Fruit fly (Drosophila melanogaster) whole organism, embryonic: Measurements from ENCODE around the gene Nasp.

Experiments used
- Atf6 ChIP-seq: fragments of 200-800 bp; sonication (Bioruptor generic); IDR thresholded peaks from 2 replicates; pipeline ENCODE4 v1.3.6; 2022; ENCODE audit warnings: missing biosample characterization, missing genetic modification characterization
- CG10366 ChIP-seq: fragments of 200-800 bp; sonication (Bioruptor generic); IDR thresholded peaks from 2 replicates; pipeline ENCODE4 v1.3.6; 2022; ENCODE audit warnings: missing biosample characterization, missing genetic modification characterization
- CG10979 ChIP-seq: fragments of 200-800 bp; sonication (Bioruptor generic); optimal IDR thresholded peaks from 2 replicates; lab custom pipeline; 2018; ENCODE audit warnings: missing biosample characterization, mild to moderate bottlenecking, missing genetic modification characterization, moderate library complexity
- CG11247 ChIP-seq: fragments of 200-800 bp; sonication (Bioruptor generic); IDR thresholded peaks from 2 replicates; pipeline ENCODE4 v1.3.6; 2022; ENCODE audit warnings: missing biosample characterization, missing genetic modification characterization
- CG14050 ChIP-seq: fragments of 200-800 bp; sonication (Bioruptor generic); IDR thresholded peaks from 3 replicates; pipeline ENCODE4 v1.3.6; 2022; ENCODE audit warnings: missing biosample characterization, missing genetic modification characterization
- CG15011 ChIP-seq: fragments of 200-800 bp; sonication (Bioruptor generic); optimal IDR thresholded peaks from 3 replicates; lab custom pipeline; 2018; ENCODE audit warnings: missing biosample characterization, mild to moderate bottlenecking, missing genetic modification characterization
- CG15479 ChIP-seq: fragments of 200-800 bp; sonication (Bioruptor generic); optimal IDR thresholded peaks from 3 replicates; lab custom pipeline; 2019; ENCODE audit warnings: missing biosample characterization, mild to moderate bottlenecking, missing genetic modification characterization, moderate library complexity
- CG17359 ChIP-seq: fragments of 200-800 bp; sonication (Bioruptor generic); optimal IDR thresholded peaks from 3 replicates; lab custom pipeline; 2018; ENCODE audit warnings: missing biosample characterization, mild to moderate bottlenecking, missing genetic modification characterization, moderate library complexity
- CG17361 ChIP-seq: fragments of 200-800 bp; sonication (Bioruptor generic); IDR thresholded peaks from 3 replicates; pipeline ENCODE4 v1.3.6; 2022; ENCODE audit warnings: missing biosample characterization, missing genetic modification characterization
- CG18764 ChIP-seq: fragments of 200-800 bp; sonication (Bioruptor generic); optimal IDR thresholded peaks from 3 replicates; lab custom pipeline; 2016; ENCODE audit warnings: missing biosample characterization, missing genetic modification characterization
- CG33557 ChIP-seq: fragments of 200-800 bp; sonication (Bioruptor generic); optimal IDR thresholded peaks from 2 replicates; lab custom pipeline; 2019; ENCODE audit warnings: missing biosample characterization, mild to moderate bottlenecking, missing genetic modification characterization, moderate library complexity
- CG3847 ChIP-seq: fragments of 200-800 bp; sonication (Bioruptor generic); IDR thresholded peaks from 2 replicates; pipeline ENCODE4 v1.3.6; 2022; ENCODE audit warnings: missing biosample characterization, missing genetic modification characterization
- CG43689 ChIP-seq: fragments of 200-800 bp; sonication (Bioruptor generic); IDR thresholded peaks from 2 replicates; pipeline ENCODE4 v1.3.6; 2022; ENCODE audit warnings: missing biosample characterization, missing genetic modification characterization
- CG4404 ChIP-seq: fragments of 200-800 bp; sonication (Bioruptor generic); IDR thresholded peaks from 2 replicates; pipeline ENCODE4 v1.3.6; 2022; ENCODE audit warnings: missing biosample characterization, missing genetic modification characterization
- CG4730 ChIP-seq: fragments of 200-800 bp; sonication (Bioruptor generic); IDR thresholded peaks from 2 replicates; pipeline ENCODE4 v1.3.6; 2022; ENCODE audit warnings: missing biosample characterization, missing genetic modification characterization
- CG5245 ChIP-seq: fragments of 200-800 bp; sonication (Bioruptor generic); optimal IDR thresholded peaks from 3 replicates; lab custom pipeline; 2016; ENCODE audit warnings: missing biosample characterization, missing genetic modification characterization
- CG6689 ChIP-seq: fragments of 200-800 bp; sonication (Bioruptor generic); IDR thresholded peaks from 2 replicates; pipeline ENCODE4 v1.3.6; 2022; ENCODE audit warnings: missing biosample characterization, missing genetic modification characterization
- CG6765 ChIP-seq: fragments of 200-800 bp; sonication (Bioruptor generic); optimal IDR thresholded peaks from 3 replicates; lab custom pipeline; 2017; ENCODE audit warnings: missing biosample characterization, mild to moderate bottlenecking, missing genetic modification characterization
- CG8924 ChIP-seq: fragments of 200-800 bp; optimal IDR thresholded peaks from 3 replicates; lab custom pipeline; 2019; ENCODE audit warnings: missing biosample characterization, mild to moderate bottlenecking, missing genetic modification characterization, moderate library complexity
- Dip3 ChIP-seq: fragments of 200-800 bp; sonication (Bioruptor generic); optimal IDR thresholded peaks from 3 replicates; lab custom pipeline; 2016; ENCODE audit warnings: missing biosample characterization, missing genetic modification characterization
- Doc3 ChIP-seq: fragments of 200-800 bp; sonication (Bioruptor generic); IDR thresholded peaks from 3 replicates; pipeline ENCODE4 v1.3.6; 2022; ENCODE audit warnings: missing biosample characterization, missing genetic modification characterization; ENCODE audit not compliant: partially characterized antibody
- Dref ChIP-seq: fragments of 200-800 bp; sonication (Bioruptor generic); IDR thresholded peaks from 2 replicates; pipeline ENCODE4 v1.3.6; 2022; ENCODE audit warnings: missing biosample characterization, missing genetic modification characterization
- Fer3 ChIP-seq: fragments of 200-800 bp; sonication (Bioruptor generic); optimal IDR thresholded peaks from 2 replicates; lab custom pipeline; 2018; ENCODE audit warnings: missing biosample characterization, mild to moderate bottlenecking, missing genetic modification characterization, moderate library complexity
- Gug ChIP-seq: fragments of 200-800 bp; sonication (Bioruptor generic); IDR thresholded peaks from 4 replicates; pipeline ENCODE4 v1.3.6; 2022; ENCODE audit warnings: missing biosample characterization, missing genetic modification characterization
- Hr3 ChIP-seq: fragments of 200-800 bp; sonication (Bioruptor generic); optimal IDR thresholded peaks from 3 replicates; lab custom pipeline; 2016; ENCODE audit warnings: missing biosample characterization, missing genetic modification characterization
- MESR4 ChIP-seq: fragments of 200-800 bp; sonication (Bioruptor generic); optimal IDR thresholded peaks from 2 replicates; lab custom pipeline; 2018; ENCODE audit warnings: missing biosample characterization, mild to moderate bottlenecking, missing genetic modification characterization, moderate library complexity
- Optix ChIP-seq: fragments of 200-800 bp; sonication (Bioruptor generic); IDR thresholded peaks from 3 replicates; pipeline ENCODE4 v1.3.6; 2022; ENCODE audit warnings: missing biosample characterization, missing genetic modification characterization
- PHDP ChIP-seq: fragments of 200-800 bp; sonication (Bioruptor generic); optimal IDR thresholded peaks from 3 replicates; lab custom pipeline; 2018; ENCODE audit warnings: missing biosample characterization, mild to moderate bottlenecking, missing genetic modification characterization, moderate library complexity
- ase ChIP-seq: fragments of 200-800 bp; sonication (Bioruptor generic); IDR thresholded peaks from 3 replicates; pipeline ENCODE4 v1.3.6; 2022; ENCODE audit warnings: missing biosample characterization, missing genetic modification characterization
- bbx ChIP-seq: fragments of 200-800 bp; sonication (Bioruptor generic); IDR thresholded peaks from 2 replicates; pipeline ENCODE4 v1.3.6; 2022; ENCODE audit warnings: missing biosample characterization, missing genetic modification characterization; ENCODE audit not compliant: partially characterized antibody
- da ChIP-seq: fragments of 200-800 bp; sonication (Bioruptor generic); optimal IDR thresholded peaks from 2 replicates; lab custom pipeline; 2016; ENCODE audit warnings: missing biosample characterization, missing genetic modification characterization
- disco-r ChIP-seq: fragments of 200-800 bp; sonication (Bioruptor generic); optimal IDR thresholded peaks from 2 replicates; lab custom pipeline; 2016; ENCODE audit warnings: missing biosample characterization, missing genetic modification characterization
- ftz-f1 ChIP-seq: fragments of 200-800 bp; sonication (Bioruptor generic); optimal IDR thresholded peaks from 2 replicates; lab custom pipeline; 2016; ENCODE audit warnings: missing biosample characterization, missing genetic modification characterization
- jigr1 ChIP-seq: fragments of 200-800 bp; sonication (Bioruptor generic); IDR thresholded peaks from 3 replicates; pipeline ENCODE4 v1.3.6; 2022; ENCODE audit warnings: missing biosample characterization, missing genetic modification characterization
- jumu ChIP-seq: fragments of 200-800 bp; sonication (Bioruptor generic); optimal IDR thresholded peaks from 3 replicates; lab custom pipeline; 2016; ENCODE audit warnings: missing biosample characterization, missing genetic modification characterization
- knrl ChIP-seq: fragments of 200-800 bp; sonication (Bioruptor generic); IDR thresholded peaks from 3 replicates; pipeline ENCODE4 v1.3.6; 2022; ENCODE audit warnings: missing biosample characterization, missing genetic modification characterization; ENCODE audit not compliant: partially characterized antibody
- lmd ChIP-seq: fragments of 200-800 bp; sonication (Bioruptor generic); IDR thresholded peaks from 2 replicates; pipeline ENCODE4 v1.3.6; 2022; ENCODE audit warnings: missing biosample characterization, missing genetic modification characterization
- luna ChIP-seq: fragments of 200-800 bp; sonication (Bioruptor generic); optimal IDR thresholded peaks from 2 replicates; lab custom pipeline; 2016; ENCODE audit warnings: missing biosample characterization, missing genetic modification characterization
- p53 ChIP-seq: fragments of 200-800 bp; sonication (Bioruptor generic); optimal IDR thresholded peaks from 2 replicates; lab custom pipeline; 2016; ENCODE audit warnings: missing biosample characterization, missing genetic modification characterization
- pan ChIP-seq, 4 experiments: fragments of >200 bp in 3 of 4; fragments of 200-800 bp in 1 of 4; sonication (Bioruptor generic) in 1 of 4; optimal IDR thresholded peaks in 3 of 4; IDR thresholded peaks in 1 of 4; 2 replicates each; pipeline versions ENCODE4 v1.3.6 to Lab custom; 2017 to 2022; ENCODE audit warnings: missing biosample characterization in 2 of 4, missing genetic modification characterization in 2 of 4, mixed read lengths in 1 of 4
- pho ChIP-seq: fragments of 200-800 bp; sonication (Bioruptor generic); optimal IDR thresholded peaks from 2 replicates; lab custom pipeline; 2016; ENCODE audit warnings: missing biosample characterization, missing genetic modification characterization
- pum ChIP-seq: fragments of 200-800 bp; sonication (Bioruptor generic); optimal IDR thresholded peaks from 2 replicates; lab custom pipeline; 2016; ENCODE audit warnings: missing biosample characterization, missing genetic modification characterization
- ro ChIP-seq: fragments of 200-800 bp; sonication (Bioruptor generic); IDR thresholded peaks from 2 replicates; pipeline ENCODE4 v1.3.6; 2022; ENCODE audit warnings: missing biosample characterization, missing genetic modification characterization
- sr ChIP-seq: fragments of 200-800 bp; sonication (Bioruptor generic); IDR thresholded peaks from 3 replicates; pipeline ENCODE4 v1.3.6; 2022; ENCODE audit warnings: missing biosample characterization, missing genetic modification characterization
- sug ChIP-seq: fragments of 200-800 bp; optimal IDR thresholded peaks from 2 replicates; lab custom pipeline; 2019; ENCODE audit warnings: missing biosample characterization, mild to moderate bottlenecking, missing genetic modification characterization, moderate library complexity
- tio ChIP-seq: fragments of 200-800 bp; sonication (Bioruptor generic); optimal IDR thresholded peaks from 2 replicates; lab custom pipeline; 2017; ENCODE audit warnings: missing biosample characterization, missing genetic modification characterization, inconsistent platforms
- tna ChIP-seq: fragments of 200-800 bp; sonication (Bioruptor generic); IDR thresholded peaks from 2 replicates; pipeline ENCODE4 v1.3.6; 2022; ENCODE audit warnings: missing biosample characterization, missing genetic modification characterization; ENCODE audit not compliant: partially characterized antibody
- tx ChIP-seq: fragments of 200-800 bp; sonication (Bioruptor generic); optimal IDR thresholded peaks from 2 replicates; lab custom pipeline; 2016; ENCODE audit warnings: missing biosample characterization, missing genetic modification characterization
- yki ChIP-seq: fragments of >200 bp; optimal IDR thresholded peaks from 3 replicates; lab custom pipeline; 2018
- z ChIP-seq: fragments of 200-800 bp; sonication (Bioruptor generic); IDR thresholded peaks from 3 replicates; pipeline ENCODE4 v1.3.6; 2022; ENCODE audit warnings: missing biosample characterization, missing genetic modification characterization

Gene Nasp

DNA sequence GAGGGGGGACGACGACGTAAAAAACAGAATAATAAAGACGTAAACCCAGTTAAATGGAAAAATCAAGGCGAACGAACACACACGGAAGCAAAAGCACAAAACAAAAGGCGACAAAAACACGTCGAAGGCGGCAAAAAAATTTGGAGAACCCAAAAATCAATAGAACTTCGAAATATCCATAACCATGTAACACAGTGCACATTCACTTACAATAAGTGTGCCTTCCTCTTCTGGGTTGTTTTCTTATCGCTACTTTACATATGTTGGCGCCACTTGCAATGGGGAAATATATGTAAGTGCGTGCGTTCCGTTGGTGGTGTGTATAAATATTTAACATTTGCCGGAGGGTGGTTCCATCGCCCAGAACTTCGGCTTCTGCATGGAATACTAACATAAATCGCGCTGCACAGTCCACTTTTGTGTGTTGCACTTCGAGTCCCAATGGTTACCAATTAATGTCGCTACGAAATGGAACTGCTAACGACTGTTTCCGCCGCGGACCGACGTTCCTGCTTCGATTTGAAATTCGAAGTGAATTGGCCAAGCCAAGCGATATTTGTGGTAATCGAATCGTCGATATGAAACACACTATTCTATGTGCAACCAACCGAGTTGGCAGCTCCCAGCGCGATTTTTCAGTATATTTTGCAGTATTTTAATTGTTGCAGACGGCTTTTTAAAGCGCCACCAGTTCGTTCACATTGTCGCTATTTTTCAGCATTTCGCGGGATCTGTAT is at the start of gene Nasp, which contains the start of gene CG9801 (continued):
- TF ChIP-seq tna (GFP tag; lab: Robert Waterston, UW) (peak; percentile 57), CG43689 (GFP tag; lab: Robert Waterston, UW) (no peak), Dip3 (GFP tag; lab: Kevin White, UChicago) (no peak), CG18764 (GFP tag; lab: Kevin White, UChicago) (no peak), CG6689 (GFP tag; lab: Robert Waterston, UW) (no peak), CG17361 (GFP tag; lab: Robert Waterston, UW) (no peak; the same call in 2 of the 3 replicates), Gug (GFP tag; lab: Robert Waterston, UW) (0 out of 4 replicates have a peak, but pooled peaks have one; percentile 12), CG33557 (GFP tag; lab: Kevin White, UChicago) (no peak), jumu (GFP tag; lab: Kevin White, UChicago) (peak; percentile 46), Fer3 (no peak), Hr3 (GFP tag; lab: Kevin White, UChicago) (no peak), CG6765 (GFP tag; lab: Kevin White, UChicago) (peak; percentile 7), Atf6 (no peak), z (GFP tag; lab: Robert Waterston, UW) (no peak), yki (lab: Kevin White, UChicago) (no peak), Doc3 (GFP tag; lab: Robert Waterston, UW) (peak; percentile 49; the same call in 2 of the 3 replicates), sug (no peak), MESR4 (peak; percentile 50), CG5245 (peak; percentile 7), tx (GFP tag; lab: Kevin White, UChicago) (peak; percentile 15), bbx (peak; percentile 84), CG15011 (GFP tag; lab: Kevin White, UChicago) (peak; percentile 11), p53 (GFP tag; lab: Kevin White, UChicago) (peak; percentile 81), CG14050 (GFP tag; lab: Robert Waterston, UW) (no peak), da (GFP tag; lab: Kevin White, UChicago) (no peak), Optix (GFP tag; lab: Robert Waterston, UW) (no peak), luna (GFP tag; lab: Kevin White, UChicago) (no peak), CG4404 (GFP tag; lab: Robert Waterston, UW) (no peak), CG10979 (tag; lab: Kevin White, UChicago) (peak; percentile 18), CG10366 (GFP tag; lab: Robert Waterston, UW) (peak; percentile 9; the same call in 1 of the 2 replicates), lmd (GFP tag; lab: Robert Waterston, UW) (peak; percentile 25; the same call in 1 of the 2 replicates), ftz-f1 (GFP tag; lab: Kevin White, UChicago) (no peak), Dref (peak; percentile 90), jigr1 (GFP tag; lab: Robert Waterston, UW) (no peak), disco-r (no peak), PHDP (tag; lab: Kevin White, UChicago) (no peak), CG3847 (GFP tag; lab: Robert Waterston, UW) (peak; percentile 69), CG4730 (no peak), ase (0 out of 3 replicates have a peak, but pooled peaks have one; percentile 9), pum (peak; percentile 16), pho (peak; percentile 14), CG11247 (GFP tag; lab: Robert Waterston, UW) (peak; percentile 45; the same call in 1 of the 2 replicates), CG17359 (tag; lab: Kevin White, UChicago) (peak; percentile 18), ro (GFP tag; lab: Robert Waterston, UW) (no peak), pan (optimal IDR thresholded peaks at IDR 0.05; lab: Kevin White, UChicago) (no peak), pan (GFP tag; optimal IDR thresholded peaks at IDR 0.05 in 1 of 2, IDR thresholded peaks at IDR 0.05 in 1 of 2) (peak in 1 of 2 experiments; percentile 35), knrl (peak; percentile 79), CG15479 (GFP tag; lab: Kevin White, UChicago) (no peak), CG8924 (peak; percentile 37), tio (GFP tag; lab: Kevin White, UChicago) (no peak), sr (GFP tag; lab: Robert Waterston, UW) (0 out of 3 replicates have a peak, but pooled peaks have one; percentile 8)
